Fruit fly (Drosophila melanogaster): ENCODE measurements around the gene CG7025.

- peak; percentile 43 for TF ChIP-seq rgr (GFP tag; optimal IDR thresholded peaks at IDR 0.05)
- TF ChIP-seq Vsx2 (GFP tag; optimal IDR thresholded peaks at IDR 0.05; ENCODE audit: partially characterized antibody) = no peak
- TF ChIP-seq pan (optimal IDR thresholded peaks at IDR 0.05) = no peak
- no peak for TF ChIP-seq br (GFP tag; optimal IDR thresholded peaks at IDR 0.05)
- peak in 1 of 2 experiments; percentile 42 for TF ChIP-seq foxo (GFP tag; optimal IDR thresholded peaks at IDR 0.05)
- TF ChIP-seq h (GFP tag; optimal IDR thresholded peaks at IDR 0.05) = peak; percentile 42
- TF ChIP-seq dl (GFP tag; optimal IDR thresholded peaks at IDR 0.05; ENCODE audit: insufficient read depth in 1 of 2, partially characterized antibody in 2 of 2) = no peak
- no peak for TF ChIP-seq Sp1 (GFP tag; optimal IDR thresholded peaks at IDR 0.05)
- peak; percentile 48 for TF ChIP-seq Myc (optimal IDR thresholded peaks at IDR 0.05)
- TF ChIP-seq brk (GFP tag; optimal IDR thresholded peaks at IDR 0.05) = peak; percentile 5
Measured at dm6 chr2L:7702383-7703188, 10.1 kb upstream of the CG7025 start, which contains the start of gene Tep3.
